Fruit fly (Drosophila melanogaster): ENCODE measurements around the gene Nlp.

The Nlp gene

DNA sequence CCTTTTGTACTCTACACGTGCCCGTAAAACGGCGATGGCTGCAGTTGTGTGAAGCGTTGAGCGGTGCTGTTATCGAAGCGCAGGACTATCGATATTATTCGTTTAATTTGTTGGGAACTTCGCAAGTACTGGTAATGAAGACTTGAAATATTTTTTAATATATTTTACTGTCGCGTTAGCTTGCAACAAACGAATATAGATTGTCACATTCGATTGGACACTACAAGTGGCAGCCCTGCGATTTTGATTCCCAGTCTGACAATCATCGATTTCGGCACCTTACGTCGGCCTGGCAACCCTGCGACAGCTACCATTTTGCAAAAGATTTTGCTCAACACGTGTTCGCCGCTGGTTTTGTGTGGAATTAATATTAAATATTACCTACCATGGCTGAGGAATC, at the start of gene Nlp, which contains the start of gene Nph:
Gene Nlp (plus strand): TSS at position 138 of the 400 bp plus-strand sequence.
Gene Nph (minus strand): TSS at position 214 of the 400 bp plus-strand sequence.
- TF ChIP-seq h (optimal IDR thresholded peaks at IDR 0.05) (no peak), Myc (optimal IDR thresholded peaks at IDR 0.05) (no peak), insv (optimal IDR thresholded peaks at IDR 0.05) (no peak), Sin3A (optimal IDR thresholded peaks at IDR 0.05) (no peak), ttk (optimal IDR thresholded peaks at IDR 0.05) (no peak), psq (optimal IDR thresholded peaks at IDR 0.05) (no peak)

DNA sequence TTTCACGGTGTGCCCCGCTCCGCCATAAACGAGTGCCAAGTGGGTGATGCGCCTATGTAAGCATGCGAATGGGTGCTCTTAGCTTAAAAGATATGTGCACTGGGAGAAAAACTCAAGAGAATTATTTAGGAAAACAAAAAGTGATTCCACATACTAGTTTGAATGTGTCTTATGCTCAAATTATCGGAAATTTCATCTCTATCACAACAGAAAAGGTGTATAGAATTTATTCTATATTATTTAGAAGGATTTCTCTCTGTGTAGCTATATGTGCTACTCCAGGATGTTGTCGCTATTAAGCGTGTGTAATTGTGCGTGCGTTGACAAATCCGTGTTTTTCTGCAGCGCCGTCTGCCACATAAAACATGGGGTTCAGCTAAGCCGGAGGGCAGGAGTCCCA, 45.3 kb upstream of the Nlp start:
- TF ChIP-seq h (optimal IDR thresholded peaks at IDR 0.05) (no peak), Myc (optimal IDR thresholded peaks at IDR 0.05) (no peak), Sin3A (optimal IDR thresholded peaks at IDR 0.05) (no peak), psq (optimal IDR thresholded peaks at IDR 0.05) (no peak), ttk (optimal IDR thresholded peaks at IDR 0.05) (no peak), insv (optimal IDR thresholded peaks at IDR 0.05) (no peak)

DNA sequence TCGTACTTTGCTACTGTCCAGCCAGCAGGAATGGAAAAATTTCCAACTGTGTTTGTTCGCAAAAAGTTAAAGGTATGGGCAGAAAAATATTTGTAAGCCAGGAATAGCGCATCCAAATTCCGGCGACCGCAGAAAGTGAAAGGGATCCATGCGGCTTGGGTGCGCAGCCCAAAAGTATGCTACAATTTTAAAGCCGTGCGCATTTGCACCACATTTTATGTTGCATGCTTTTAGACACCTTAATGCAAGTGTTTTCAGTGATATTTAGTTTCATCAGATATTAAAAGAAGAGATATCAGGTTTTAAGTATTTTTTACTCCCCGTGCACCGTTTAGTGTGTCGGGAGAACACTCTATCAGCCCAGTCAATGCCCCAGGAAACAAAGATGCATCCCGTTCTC, 41.5 kb upstream of the Nlp start:
- TF ChIP-seq h (optimal IDR thresholded peaks at IDR 0.05) (no peak), psq (optimal IDR thresholded peaks at IDR 0.05) (no peak), Myc (optimal IDR thresholded peaks at IDR 0.05) (no peak), ttk (optimal IDR thresholded peaks at IDR 0.05) (no peak), insv (optimal IDR thresholded peaks at IDR 0.05) (no peak), Sin3A (optimal IDR thresholded peaks at IDR 0.05) (no peak)

DNA sequence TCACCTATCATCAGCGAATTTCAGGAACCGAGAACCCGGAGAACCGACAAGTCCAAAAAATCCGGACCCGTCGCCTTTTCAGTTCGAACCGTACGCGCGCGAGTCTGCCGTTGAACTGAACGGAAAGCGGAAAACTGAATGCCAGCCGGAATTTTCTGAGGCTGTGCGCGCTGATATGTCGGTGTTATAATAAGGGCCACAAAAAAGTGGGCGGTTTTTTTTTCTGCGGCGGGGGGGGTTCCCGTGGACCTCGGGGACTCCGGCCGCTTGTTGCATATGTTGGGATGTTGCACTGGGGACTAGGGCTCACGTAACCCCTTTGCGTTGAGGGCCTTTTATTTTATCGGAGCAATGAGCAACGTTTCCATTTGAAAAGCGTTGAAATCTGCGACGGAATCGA, 35.2 kb upstream of the Nlp start, which contains the start of gene TkR99D:
Gene TkR99D (minus strand): TSS at position 101 of the 400 bp plus-strand sequence.
- TF ChIP-seq h (optimal IDR thresholded peaks at IDR 0.05) = no peak
- no peak for TF ChIP-seq ttk (optimal IDR thresholded peaks at IDR 0.05)
- TF ChIP-seq insv (optimal IDR thresholded peaks at IDR 0.05) = no peak
- no peak for TF ChIP-seq psq (optimal IDR thresholded peaks at IDR 0.05)
- TF ChIP-seq Myc (optimal IDR thresholded peaks at IDR 0.05) = no peak
- TF ChIP-seq Sin3A (optimal IDR thresholded peaks at IDR 0.05) = no peak

DNA sequence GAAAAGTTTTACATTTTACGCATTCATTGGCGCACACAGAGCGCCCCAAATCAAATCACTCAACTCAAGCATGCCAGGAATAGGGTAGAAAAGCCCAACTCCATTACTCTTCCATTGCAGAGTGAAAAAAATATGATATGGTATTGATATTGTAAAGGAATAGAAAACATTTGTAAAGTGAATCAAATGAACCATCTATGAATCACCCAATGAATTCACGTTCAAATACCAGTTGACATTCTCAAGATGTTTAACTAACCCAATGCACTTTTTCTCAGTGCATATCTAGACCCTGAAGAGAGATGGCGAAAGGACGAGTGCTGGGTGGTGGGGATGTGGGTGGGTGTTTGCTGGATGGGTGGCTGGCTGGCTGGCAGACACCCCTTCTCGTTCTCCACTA, 26.0 kb upstream of the Nlp start:
- TF ChIP-seq ttk (optimal IDR thresholded peaks at IDR 0.05) (no peak), Sin3A (optimal IDR thresholded peaks at IDR 0.05) (no peak), Myc (optimal IDR thresholded peaks at IDR 0.05) (no peak), psq (optimal IDR thresholded peaks at IDR 0.05) (no peak), insv (optimal IDR thresholded peaks at IDR 0.05) (no peak)

DNA sequence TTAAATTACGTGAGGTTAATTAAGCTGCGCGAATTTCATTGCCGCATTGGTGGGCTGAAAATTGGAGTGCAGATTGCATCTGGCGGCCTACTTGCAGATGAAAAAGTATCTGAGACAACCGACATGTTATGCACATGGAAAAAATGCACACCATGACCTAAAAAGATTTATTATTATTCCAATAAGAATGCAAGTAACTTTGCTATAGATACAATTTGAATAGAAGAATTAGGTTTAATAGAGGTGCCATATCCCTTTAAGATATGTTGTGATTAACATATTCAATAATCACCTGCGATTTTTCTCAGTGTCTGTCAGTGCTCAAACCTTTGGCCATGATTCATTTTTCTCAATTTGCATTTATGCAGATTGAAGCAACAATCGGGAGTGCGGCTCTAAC, 23.1 kb upstream of the Nlp start:
- no peak for TF ChIP-seq Myc (optimal IDR thresholded peaks at IDR 0.05)
- TF ChIP-seq insv (optimal IDR thresholded peaks at IDR 0.05) = no peak
- TF ChIP-seq Sin3A (optimal IDR thresholded peaks at IDR 0.05) = no peak
- no peak for TF ChIP-seq ttk (optimal IDR thresholded peaks at IDR 0.05)
- no peak for TF ChIP-seq h (optimal IDR thresholded peaks at IDR 0.05)
- TF ChIP-seq psq (optimal IDR thresholded peaks at IDR 0.05) = no peak

DNA sequence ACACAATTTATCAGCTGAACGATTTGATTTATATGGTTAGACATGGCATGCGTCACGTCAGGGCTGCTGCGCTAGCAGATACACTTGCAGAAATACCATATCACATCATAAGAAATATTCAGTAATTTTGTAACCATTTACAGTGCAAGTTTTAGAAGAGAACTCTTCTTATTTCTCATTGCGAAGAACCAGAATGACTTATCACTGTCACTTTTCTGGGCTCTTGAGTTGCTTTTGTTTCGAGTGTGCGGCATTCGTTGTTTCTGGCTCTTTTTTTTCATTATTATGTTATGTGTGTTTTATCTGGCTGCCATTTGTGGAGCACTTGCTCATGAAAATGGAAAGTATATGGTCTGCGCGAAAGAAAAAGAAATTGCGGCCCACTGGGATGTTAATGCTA, 22.6 kb upstream of the Nlp start:
- TF ChIP-seq insv (optimal IDR thresholded peaks at IDR 0.05) (no peak), h (optimal IDR thresholded peaks at IDR 0.05) (no peak), Sin3A (optimal IDR thresholded peaks at IDR 0.05) (no peak), ttk (optimal IDR thresholded peaks at IDR 0.05) (no peak), Myc (optimal IDR thresholded peaks at IDR 0.05) (no peak), psq (optimal IDR thresholded peaks at IDR 0.05) (no peak)

DNA sequence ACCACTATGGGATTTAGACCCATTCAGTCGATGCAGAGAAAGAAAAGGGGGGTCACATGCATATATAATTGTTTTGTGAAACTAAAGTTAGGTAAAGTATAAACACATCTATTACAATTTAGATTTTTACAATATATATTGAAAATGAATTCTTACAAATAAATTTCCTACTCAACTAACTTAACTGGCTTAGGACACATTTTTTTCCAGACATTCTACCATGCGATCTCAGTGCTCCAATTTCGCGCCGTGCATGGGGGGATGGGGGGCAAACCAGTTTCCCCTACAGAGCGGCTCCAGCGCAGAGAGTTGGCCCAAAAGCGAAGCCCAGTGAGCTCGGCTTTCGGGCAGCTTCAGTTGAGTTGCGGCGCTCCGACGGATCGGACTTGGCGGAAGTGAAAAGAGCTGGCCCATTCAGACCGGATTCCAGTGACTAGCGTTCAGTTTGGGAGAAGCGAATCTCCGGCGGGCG, 21.5 kb upstream of the Nlp start, which contains the start of gene CG7896:
Gene CG7896 (plus strand): TSS at position 354 of the 472 bp plus-strand sequence.
- TF ChIP-seq h (optimal IDR thresholded peaks at IDR 0.05) (no peak), ttk (optimal IDR thresholded peaks at IDR 0.05) (no peak), Sin3A (optimal IDR thresholded peaks at IDR 0.05) (no peak), Myc (optimal IDR thresholded peaks at IDR 0.05) (no peak)

DNA sequence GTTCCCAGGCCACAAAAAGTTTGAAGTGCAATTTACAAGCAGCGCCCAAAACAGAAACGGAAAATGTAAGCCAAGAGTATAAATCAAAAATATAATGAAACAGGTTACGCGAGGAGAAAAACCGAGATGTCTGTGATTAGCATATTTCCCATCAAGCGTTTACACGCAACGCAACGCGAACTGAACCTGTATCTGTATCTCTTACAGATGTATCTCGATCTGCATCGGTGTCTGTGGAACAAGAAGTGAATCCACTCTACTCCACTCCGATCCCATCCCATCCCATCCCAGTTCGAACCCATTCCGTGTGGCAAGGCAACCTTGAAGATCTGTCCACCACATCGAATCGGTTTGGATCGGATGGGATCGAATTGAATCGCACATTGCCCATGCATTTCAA, 20.7 kb upstream of the Nlp start:
- TF ChIP-seq insv (optimal IDR thresholded peaks at IDR 0.05) (no peak), Sin3A (optimal IDR thresholded peaks at IDR 0.05) (no peak), ttk (optimal IDR thresholded peaks at IDR 0.05) (no peak), psq (optimal IDR thresholded peaks at IDR 0.05) (no peak), h (optimal IDR thresholded peaks at IDR 0.05) (no peak), Myc (optimal IDR thresholded peaks at IDR 0.05) (no peak)

DNA sequence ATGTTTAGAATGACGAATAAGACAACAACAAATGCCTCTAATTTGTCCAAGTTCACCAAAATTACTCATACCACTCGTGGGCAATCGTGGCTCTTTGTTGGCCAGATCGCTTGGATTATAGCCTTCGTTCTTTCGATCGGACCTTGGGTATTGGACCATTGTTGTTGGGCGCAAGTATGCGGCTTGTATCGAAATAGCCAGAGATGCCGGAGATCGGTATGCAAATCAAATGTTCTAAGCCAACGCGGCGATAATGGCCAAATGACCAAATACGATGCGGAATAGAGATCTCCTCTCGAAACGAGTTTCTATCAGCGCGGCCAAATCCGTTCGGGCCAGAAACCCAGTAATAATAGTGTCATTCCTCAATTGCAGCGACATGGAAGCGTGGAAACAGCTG, 19.4 kb upstream of the Nlp start:
- TF ChIP-seq ttk (optimal IDR thresholded peaks at IDR 0.05) = no peak
- no peak for TF ChIP-seq Myc (optimal IDR thresholded peaks at IDR 0.05)
- no peak for TF ChIP-seq insv (optimal IDR thresholded peaks at IDR 0.05)
- no peak for TF ChIP-seq psq (optimal IDR thresholded peaks at IDR 0.05)
- TF ChIP-seq Sin3A (optimal IDR thresholded peaks at IDR 0.05) = no peak
- TF ChIP-seq h (optimal IDR thresholded peaks at IDR 0.05) = no peak

DNA sequence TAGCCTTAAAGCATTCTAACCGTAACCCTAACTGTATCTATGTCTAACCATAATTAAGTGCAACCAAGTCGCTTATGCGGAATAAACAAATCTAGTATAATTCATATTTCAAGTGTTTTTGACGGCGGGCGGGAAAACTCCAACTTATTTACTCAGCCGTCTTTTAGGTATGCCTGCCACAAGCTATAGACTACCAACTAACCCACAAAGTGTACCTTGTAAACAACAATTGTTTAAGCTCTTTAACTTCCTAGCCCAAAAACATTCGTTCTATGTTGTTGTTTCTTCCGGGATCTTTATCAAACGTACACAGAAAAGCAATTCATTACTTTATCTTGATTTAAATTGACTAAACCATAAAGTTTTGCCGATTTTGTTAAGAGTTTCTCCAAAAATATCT, 13.9 kb upstream of the Nlp start:
- TF ChIP-seq psq (optimal IDR thresholded peaks at IDR 0.05) (no peak), Myc (optimal IDR thresholded peaks at IDR 0.05) (no peak), h (optimal IDR thresholded peaks at IDR 0.05) (no peak), ttk (optimal IDR thresholded peaks at IDR 0.05) (no peak)

DNA sequence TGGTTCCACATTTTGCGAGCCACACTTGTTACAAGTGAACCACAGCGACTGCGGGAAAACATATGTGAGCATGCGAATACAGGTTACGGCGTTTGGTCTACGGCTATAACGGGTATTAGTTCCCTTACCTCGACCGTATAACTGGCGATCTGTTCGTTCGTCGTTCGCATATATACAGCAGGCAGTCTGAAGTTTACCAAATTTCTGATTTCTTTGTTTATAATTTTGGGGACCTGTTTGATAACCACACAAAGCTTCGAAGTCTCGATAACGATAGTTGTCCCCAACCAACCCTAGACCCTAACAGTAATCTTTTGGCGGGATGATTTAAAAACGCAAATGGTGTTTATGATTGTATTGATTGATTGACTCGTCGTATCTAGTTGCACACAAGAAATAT, 11.5 kb upstream of the Nlp start, which contains the start of gene Acph-1:
Gene Acph-1 (minus strand): TSS at position 278 of the 400 bp plus-strand sequence.
- TF ChIP-seq psq (optimal IDR thresholded peaks at IDR 0.05) = no peak
- TF ChIP-seq h (optimal IDR thresholded peaks at IDR 0.05) = no peak
- no peak for TF ChIP-seq insv (optimal IDR thresholded peaks at IDR 0.05)
- no peak for TF ChIP-seq Myc (optimal IDR thresholded peaks at IDR 0.05)

DNA sequence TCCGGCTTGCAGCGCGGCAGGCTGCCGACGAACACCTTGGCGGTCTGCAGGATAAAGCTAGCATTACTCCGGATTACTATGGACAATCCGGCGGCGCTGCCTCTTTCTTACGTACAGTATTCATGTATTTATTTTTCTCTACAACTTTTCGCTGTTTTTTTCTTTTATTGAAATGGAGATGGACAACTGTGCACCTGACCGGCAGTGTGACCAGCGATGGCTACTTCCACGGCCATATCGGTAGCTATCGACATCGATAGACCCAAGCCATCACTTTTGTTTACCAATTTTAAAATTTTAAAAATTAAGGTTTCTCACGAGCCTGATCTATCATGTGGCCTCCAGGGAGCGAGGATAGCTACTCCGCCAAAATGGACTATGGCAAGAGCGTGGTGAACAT, 9.6 kb upstream of the Nlp start, which contains the start of the genes CG7903 and Sas-6:
Gene CG7903 (minus strand): TSS at position 197 of the 400 bp plus-strand sequence.
Gene Sas-6 (plus strand): TSS at position 323 of the 400 bp plus-strand sequence.
- no peak for TF ChIP-seq Myc (optimal IDR thresholded peaks at IDR 0.05)
- no peak for TF ChIP-seq ttk (optimal IDR thresholded peaks at IDR 0.05)
- no peak for TF ChIP-seq Sin3A (optimal IDR thresholded peaks at IDR 0.05)
- no peak for TF ChIP-seq psq (optimal IDR thresholded peaks at IDR 0.05)
